Fruit fly (Drosophila melanogaster) whole organism, wandering third instar larva: Measurements from ENCODE around the gene hkb.

Experiments used
- CG9705 ChIP-seq: fragments of 200-800 bp; sonication (Bioruptor generic); optimal IDR thresholded peaks from 2 replicates; lab custom pipeline; 2018; ENCODE audit warnings: missing biosample characterization, mild to moderate bottlenecking, missing genetic modification characterization
- CrebA ChIP-seq: fragments of 200-800 bp; sonication (Bioruptor generic); optimal IDR thresholded peaks from 2 replicates; lab custom pipeline; 2016; ENCODE audit warnings: missing biosample characterization, mild to moderate bottlenecking, missing genetic modification characterization, borderline replicate concordance
- Dif ChIP-seq: fragments of 200-275, 200-300 bp; sonication (Bioruptor generic); optimal IDR thresholded peaks from 2 replicates; lab custom pipeline; 2018; ENCODE audit warnings: missing biosample characterization, missing genetic modification characterization; ENCODE audit not compliant: partially characterized antibody
- GATAd ChIP-seq: sonication (Bioruptor generic); optimal IDR thresholded peaks from 2 replicates; lab custom pipeline; 2016; ENCODE audit warnings: missing biosample characterization, missing genetic modification characterization
- HLH106 ChIP-seq: fragments of 200-800 bp; optimal IDR thresholded peaks from 3 replicates; lab custom pipeline; 2019; ENCODE audit warnings: missing biosample characterization, mild to moderate bottlenecking, missing genetic modification characterization, moderate library complexity
- Hnf4 ChIP-seq: fragments of 200-800 bp; sonication (Bioruptor generic); optimal IDR thresholded peaks from 2 replicates; lab custom pipeline; 2016; ENCODE audit warnings: missing biosample characterization, mild to moderate bottlenecking, missing genetic modification characterization
- Hr78 ChIP-seq: fragments of >200 bp; optimal IDR thresholded peaks from 2 replicates; lab custom pipeline; 2017; ENCODE audit warnings: missing biosample characterization, missing genetic modification characterization
- Hr83 ChIP-seq: fragments of 200-300 bp; sonication (Bioruptor generic); optimal IDR thresholded peaks from 2 replicates; lab custom pipeline; 2016; ENCODE audit warnings: missing biosample characterization, mild to moderate bottlenecking, missing genetic modification characterization, moderate library complexity; ENCODE audit not compliant: poor library complexity, severe bottlenecking
- Jra ChIP-seq: sonication (Bioruptor generic); optimal IDR thresholded peaks from 2 replicates; lab custom pipeline; 2016; ENCODE audit warnings: missing biosample characterization, missing genetic modification characterization
- Mio ChIP-seq: sonication (Bioruptor generic); optimal IDR thresholded peaks from 2 replicates; lab custom pipeline; 2016; ENCODE audit warnings: missing biosample characterization, missing genetic modification characterization
- N ChIP-seq: fragments of >200 bp; optimal IDR thresholded peaks from 2 replicates; lab custom pipeline; 2018; ENCODE audit warnings: missing biosample characterization, missing external identifiers, missing genetic modification characterization
- OdsH ChIP-seq: fragments of 200-800 bp; sonication (Bioruptor generic); optimal IDR thresholded peaks from 2 replicates; lab custom pipeline; 2016; ENCODE audit warnings: missing biosample characterization, mild to moderate bottlenecking, missing genetic modification characterization
- Rel ChIP-seq, 2 experiments: fragments of 200-800 bp; sonication (Bioruptor generic) in 1 of 2; optimal IDR thresholded peaks; 2 replicates in 1 of 2; 3 replicates in 1 of 2; lab custom pipeline; 2016 to 2019; ENCODE audit warnings: mild to moderate bottlenecking in 2 of 2, missing biosample characterization in 2 of 2, missing genetic modification characterization in 2 of 2, moderate library complexity in 1 of 2
- Vsx2 ChIP-seq: fragments of 200-300, 225-300 bp; sonication (Bioruptor generic); optimal IDR thresholded peaks from 2 replicates; lab custom pipeline; 2018; ENCODE audit warnings: missing biosample characterization, missing genetic modification characterization; ENCODE audit not compliant: partially characterized antibody
- brk ChIP-seq: fragments of 200-800 bp; sonication (Bioruptor generic); optimal IDR thresholded peaks from 2 replicates; lab custom pipeline; 2016; ENCODE audit warnings: missing biosample characterization, mild to moderate bottlenecking, missing genetic modification characterization
- dl ChIP-seq, 2 experiments: fragments of 175-275, 200-275 bp in 1 of 2; fragments of 200-275 bp in 1 of 2; sonication (Bioruptor generic); optimal IDR thresholded peaks; lab custom pipeline; 2018; ENCODE audit warnings: mild to moderate bottlenecking in 2 of 2, missing biosample characterization in 2 of 2, missing genetic modification characterization in 2 of 2, moderate library complexity in 2 of 2; ENCODE audit not compliant: partially characterized antibody in 2 of 2, insufficient read depth in 1 of 2
- dmrt93B ChIP-seq: fragments of 200-800 bp; sonication (Bioruptor generic); optimal IDR thresholded peaks from 2 replicates; lab custom pipeline; 2018; ENCODE audit warnings: missing biosample characterization, mild to moderate bottlenecking, missing genetic modification characterization
- dsf ChIP-seq: sonication (Bioruptor generic); optimal IDR thresholded peaks from 2 replicates; lab custom pipeline; 2016; ENCODE audit warnings: missing biosample characterization, missing genetic modification characterization, borderline replicate concordance
- ey ChIP-seq: fragments of 200-800 bp; sonication (Bioruptor generic); optimal IDR thresholded peaks from 2 replicates; lab custom pipeline; 2016; ENCODE audit warnings: missing biosample characterization, missing genetic modification characterization
- foxo ChIP-seq, 2 experiments: fragments of 200-800 bp; sonication (Bioruptor generic); optimal IDR thresholded peaks; 2 replicates in 1 of 2; 3 replicates in 1 of 2; lab custom pipeline; 2016 to 2017; ENCODE audit warnings: missing biosample characterization in 2 of 2, missing genetic modification characterization in 2 of 2
- jim ChIP-seq: fragments of 175-275, 200-325 bp; sonication (Bioruptor generic); optimal IDR thresholded peaks from 2 replicates; lab custom pipeline; 2016; ENCODE audit warnings: missing biosample characterization, mild to moderate bottlenecking, missing genetic modification characterization
- lola ChIP-seq: fragments of >200 bp; optimal IDR thresholded peaks from 2 replicates; lab custom pipeline; 2017; ENCODE audit warnings: missing biosample characterization, missing genetic modification characterization
- pan ChIP-seq: fragments of >200 bp; optimal IDR thresholded peaks from 2 replicates; lab custom pipeline; 2017
- rgr ChIP-seq: fragments of 200-800 bp; sonication (Bioruptor generic); optimal IDR thresholded peaks from 3 replicates; lab custom pipeline; 2016; ENCODE audit warnings: missing biosample characterization, mild to moderate bottlenecking, missing genetic modification characterization
- sage ChIP-seq: fragments of 200-800 bp; sonication (Bioruptor generic); optimal IDR thresholded peaks from 2 replicates; lab custom pipeline; 2016; ENCODE audit warnings: missing biosample characterization, mild to moderate bottlenecking, missing genetic modification characterization
- tai ChIP-seq: sonication (Bioruptor generic); optimal IDR thresholded peaks from 2 replicates; lab custom pipeline; 2016; ENCODE audit warnings: missing biosample characterization, missing genetic modification characterization
- usp ChIP-seq: fragments of >200 bp; optimal IDR thresholded peaks from 2 replicates; lab custom pipeline; 2017; ENCODE audit warnings: missing biosample characterization, missing genetic modification characterization
- woc ChIP-seq: sonication (Bioruptor generic); optimal IDR thresholded peaks from 2 replicates; lab custom pipeline; 2016; ENCODE audit warnings: missing biosample characterization, mild to moderate bottlenecking, missing genetic modification characterization

The hkb gene

DNA sequence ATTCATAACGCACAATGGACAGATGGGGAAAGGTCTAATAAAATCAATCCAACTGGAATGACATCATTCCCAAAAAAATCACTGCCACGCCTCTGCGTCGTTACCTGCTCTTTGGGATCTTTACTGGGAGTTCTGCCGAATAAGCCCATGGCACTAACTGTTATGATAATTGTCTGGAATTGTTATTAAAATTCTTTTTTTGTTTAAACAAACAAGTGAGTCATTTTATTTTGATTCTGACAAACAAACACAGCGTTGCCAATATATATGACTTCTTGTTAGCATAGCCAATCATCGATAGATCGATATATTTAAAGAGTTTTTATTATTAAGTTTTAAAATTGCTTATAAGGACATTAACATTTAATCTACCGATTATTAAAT, 35.8 kb downstream of the hkb start, which contains the start of gene Vps24:
Gene Vps24, minus strand, starts transcription at position 265 of the 384 bp plus-strand sequence.
- TF ChIP-seq dmrt93B (GFP tag; lab: Kevin White, UChicago) = no peak
- no peak for TF ChIP-seq Hnf4 (GFP tag; lab: Kevin White, UChicago)
- no peak for TF ChIP-seq OdsH (GFP tag; lab: Kevin White, UChicago)
- no peak for TF ChIP-seq Mio (GFP tag; lab: Kevin White, UChicago)
- peak; percentile 64 for TF ChIP-seq Jra
- TF ChIP-seq Hr78 = no peak
- no peak for TF ChIP-seq rgr

DNA sequence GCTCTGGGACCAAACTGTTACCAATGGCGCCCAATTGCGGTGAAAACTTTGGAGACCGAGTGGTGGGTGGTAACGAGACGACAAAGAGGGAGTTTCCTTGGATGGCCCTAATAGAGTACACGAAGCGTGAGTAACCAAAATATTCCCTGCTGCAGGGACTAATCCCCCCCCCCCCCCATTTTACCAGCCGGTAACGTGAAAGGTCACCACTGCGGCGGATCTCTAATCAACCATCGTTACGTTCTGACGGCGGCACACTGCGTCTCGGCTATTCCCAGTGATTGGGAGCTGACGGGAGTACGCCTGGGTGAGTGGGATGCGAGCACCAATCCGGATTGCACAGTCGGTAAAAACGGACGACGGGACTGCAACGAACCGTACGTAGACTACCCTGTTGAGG, 37.7 kb downstream of the hkb start:
- TF ChIP-seq OdsH (GFP tag; lab: Kevin White, UChicago) (no peak), Rel (GFP tag; optimal IDR thresholded peaks at IDR 0.05; lab: Kevin White, UChicago) (no peak), Rel (tag; optimal IDR thresholded peaks at IDR 0.05; lab: Kevin White, UChicago) (no peak), woc (GFP tag; lab: Kevin White, UChicago) (no peak), tai (no peak), pan (lab: Kevin White, UChicago) (no peak), lola (GFP tag; lab: Kevin White, UChicago) (no peak), dsf (GFP tag; lab: Kevin White, UChicago) (no peak), usp (GFP tag; lab: Kevin White, UChicago) (no peak), Dif (no peak), brk (GFP tag; lab: Kevin White, UChicago) (no peak), sage (no peak), Mio (GFP tag; lab: Kevin White, UChicago) (no peak), N (GFP tag; lab: Kevin White, UChicago) (no peak), jim (GFP tag; lab: Kevin White, UChicago) (no peak), foxo (GFP tag; optimal IDR thresholded peaks at IDR 0.05; lab: Kevin White, UChicago) (no peak), ey (GFP tag; lab: Kevin White, UChicago) (no peak), dmrt93B (GFP tag; lab: Kevin White, UChicago) (no peak), Hr78 (no peak), HLH106 (tag; lab: Kevin White, UChicago) (no peak)

DNA sequence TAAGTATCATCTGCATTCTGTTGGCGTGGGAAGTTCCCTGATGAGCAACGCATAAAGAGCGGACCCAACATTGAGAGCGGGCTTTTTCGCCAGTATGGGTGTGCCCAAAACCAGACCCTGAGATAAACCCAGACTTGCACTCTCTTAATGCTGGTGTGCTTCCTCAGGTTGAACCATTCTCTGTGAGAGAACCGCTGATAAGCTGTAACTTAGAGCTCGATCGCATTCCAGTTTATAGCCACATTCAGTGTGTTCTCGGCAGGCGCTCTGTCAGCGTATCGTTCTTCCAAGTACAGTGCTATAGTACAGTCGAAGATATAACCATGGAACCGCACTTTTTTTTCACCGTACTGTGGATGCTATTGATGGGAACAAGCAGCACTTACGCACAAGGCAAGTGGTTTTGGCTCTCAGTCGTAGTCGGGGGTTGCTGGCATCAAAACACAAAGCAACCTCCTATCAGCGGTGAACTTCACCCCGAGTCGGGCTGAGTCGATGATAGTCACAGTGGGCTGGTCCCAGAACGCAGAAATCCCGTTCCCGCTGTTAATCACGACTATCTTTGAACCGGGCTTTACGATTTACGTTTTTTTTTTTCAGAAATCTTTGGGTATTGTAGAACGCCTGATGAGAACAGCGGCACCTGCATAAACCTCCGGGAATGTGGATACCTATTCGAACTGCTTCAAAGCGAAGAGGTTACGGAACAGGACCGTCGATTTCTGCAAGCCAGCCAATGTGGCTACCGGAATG, 38.6 kb downstream of the hkb start, which contains the start of gene MP1:
Gene MP1, plus strand, starts transcription at position 245 of the 753 bp plus-strand sequence.
- peak; percentile 16 for TF ChIP-seq Hr83 (GFP tag; lab: Kevin White, UChicago)
- TF ChIP-seq CrebA (GFP tag; lab: Kevin White, UChicago) = no peak
- TF ChIP-seq pan (lab: Kevin White, UChicago) = no peak
- peak; percentile 84 for TF ChIP-seq Dif
- peak; percentile 29 for TF ChIP-seq OdsH (GFP tag; lab: Kevin White, UChicago)
- TF ChIP-seq HLH106 (tag; lab: Kevin White, UChicago) = no peak
- TF ChIP-seq GATAd (GFP tag; lab: Kevin White, UChicago) = no peak
- TF ChIP-seq tai = no peak
- peak; percentile 39 for TF ChIP-seq Hnf4 (GFP tag; lab: Kevin White, UChicago)
- no peak for TF ChIP-seq dmrt93B (GFP tag; lab: Kevin White, UChicago)
- TF ChIP-seq dl (GFP tag; optimal IDR thresholded peaks at IDR 0.05; lab: Kevin White, UChicago; ENCODE audit: insufficient read depth in 1 of 2, partially characterized antibody in 2 of 2) = peak; percentile 90 to 91
- no peak for TF ChIP-seq CG9705 (GFP tag; lab: Kevin White, UChicago)
- no peak for TF ChIP-seq Rel (GFP tag; optimal IDR thresholded peaks at IDR 0.05; lab: Kevin White, UChicago)
- peak; percentile 60 for TF ChIP-seq Rel (tag; optimal IDR thresholded peaks at IDR 0.05; lab: Kevin White, UChicago)
- no peak for TF ChIP-seq woc (GFP tag; lab: Kevin White, UChicago)
- no peak for TF ChIP-seq sage
- no peak for TF ChIP-seq foxo (GFP tag; optimal IDR thresholded peaks at IDR 0.05; lab: Kevin White, UChicago)

DNA sequence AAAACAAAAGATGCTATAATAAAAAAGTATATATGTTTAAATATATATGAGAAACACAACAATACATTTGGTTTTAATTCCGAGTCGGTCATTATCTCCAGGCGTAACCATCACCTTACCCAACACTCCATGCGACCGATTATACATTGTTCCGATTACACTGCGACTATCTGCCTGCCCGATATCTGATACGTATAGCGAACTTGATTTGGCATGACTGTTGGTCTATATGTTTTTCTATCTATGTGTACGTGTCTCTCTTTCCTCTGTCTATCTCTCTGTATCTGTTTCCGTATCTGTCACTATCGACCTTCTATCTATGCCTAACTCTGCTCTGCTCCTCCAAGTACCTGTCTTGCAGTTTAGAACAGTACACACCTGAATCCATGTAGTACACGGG, 45.0 kb downstream of the hkb start:
- TF ChIP-seq dmrt93B (GFP tag; lab: Kevin White, UChicago) = no peak
- TF ChIP-seq sage = no peak
- TF ChIP-seq CrebA (GFP tag; lab: Kevin White, UChicago) = no peak
- no peak for TF ChIP-seq Dif
- TF ChIP-seq foxo (GFP tag; optimal IDR thresholded peaks at IDR 0.05; lab: Kevin White, UChicago) = no peak
- no peak for TF ChIP-seq dl (GFP tag; optimal IDR thresholded peaks at IDR 0.05; lab: Kevin White, UChicago; ENCODE audit: insufficient read depth in 1 of 2, partially characterized antibody in 2 of 2)
- TF ChIP-seq Vsx2 (GFP tag; lab: Kevin White, UChicago) = no peak
